Worm (Caenorhabditis elegans): ENCODE results near the gene plc-2.
"Not testable (repeated sequence)": the region's sequence is repeated elsewhere in the genome, so short reads cannot be mapped to it uniquely, and the experiment has no call there.

- TF ChIP-seq lin-39, nhr-11 (tag; optimal IDR thresholded peaks at IDR 0.05): not testable (repeated sequence)
Observed at ce11 chrV:15168018-15168417, 24.4 kb upstream of the plc-2 start.

All from whole organism, L4 larva.